Fruit fly (Drosophila melanogaster) whole organism, embryonic: ENCODE results near the gene NT1.

Experiments
- Abd-B ChIP-seq: fragments of 200-800 bp; sonication (Bioruptor generic); optimal IDR thresholded peaks from 2 replicates; lab custom pipeline; 2018; ENCODE audit warnings: missing biosample characterization, mild to moderate bottlenecking, missing genetic modification characterization, moderate library complexity
- Awh ChIP-seq: fragments of 200-800 bp; sonication (Bioruptor generic); IDR thresholded peaks from 2 replicates; pipeline ENCODE4, ENCODE4 v1.3.6; 2022; ENCODE audit warnings: missing biosample characterization, missing genetic modification characterization
- Bdp1 ChIP-seq: fragments of 200-800 bp; sonication (Bioruptor generic); optimal IDR thresholded peaks from 3 replicates; lab custom pipeline; 2016; ENCODE audit warnings: missing biosample characterization, missing genetic modification characterization
- CG10267 ChIP-seq: fragments of 200-800 bp; sonication (Bioruptor generic); optimal IDR thresholded peaks from 2 replicates; lab custom pipeline; 2018; ENCODE audit warnings: missing biosample characterization, mild to moderate bottlenecking, missing genetic modification characterization, moderate library complexity
- CG10321 ChIP-seq: fragments of 200-800 bp; sonication (Bioruptor generic); IDR thresholded peaks from 2 replicates; pipeline ENCODE4 v1.3.6; 2022; ENCODE audit warnings: missing biosample characterization, missing genetic modification characterization
- CG10959 ChIP-seq: fragments of 200-800 bp; sonication (Bioruptor generic); IDR thresholded peaks from 2 replicates; pipeline ENCODE4 v1.3.6; 2022; ENCODE audit warnings: missing biosample characterization, missing genetic modification characterization
- CG12071 ChIP-seq: fragments of 200-800 bp; sonication (Bioruptor generic); optimal IDR thresholded peaks from 3 replicates; lab custom pipeline; 2018; ENCODE audit warnings: missing biosample characterization, mild to moderate bottlenecking, missing genetic modification characterization
- CG12391 ChIP-seq: fragments of 200-800 bp; sonication (Bioruptor generic); optimal IDR thresholded peaks from 3 replicates; lab custom pipeline; 2018; ENCODE audit warnings: missing biosample characterization, mild to moderate bottlenecking, missing genetic modification characterization, moderate library complexity
- CG1529 ChIP-seq: fragments of 200-800 bp; sonication (Bioruptor generic); optimal IDR thresholded peaks from 3 replicates; lab custom pipeline; 2018; ENCODE audit warnings: missing biosample characterization, missing genetic modification characterization
- CG17361 ChIP-seq: fragments of 200-800 bp; sonication (Bioruptor generic); IDR thresholded peaks from 3 replicates; pipeline ENCODE4 v1.3.6; 2022; ENCODE audit warnings: missing biosample characterization, missing genetic modification characterization
- CG2199 ChIP-seq: fragments of 200-800 bp; sonication (Bioruptor generic); IDR thresholded peaks from 3 replicates; pipeline ENCODE4 v1.3.6; 2022; ENCODE audit warnings: missing biosample characterization, missing genetic modification characterization
- CG31365 ChIP-seq: fragments of 200-800 bp; sonication (Bioruptor generic); optimal IDR thresholded peaks from 2 replicates; lab custom pipeline; 2018; ENCODE audit warnings: missing biosample characterization, mild to moderate bottlenecking, missing genetic modification characterization
- CG6791 ChIP-seq: fragments of 200-800 bp; sonication (Bioruptor generic); IDR thresholded peaks from 3 replicates; pipeline ENCODE4 v1.3.6; 2022; ENCODE audit warnings: missing biosample characterization, missing genetic modification characterization; ENCODE audit not compliant: partially characterized antibody
- CG6813 ChIP-seq: fragments of 200-800 bp; sonication (Bioruptor generic); optimal IDR thresholded peaks from 2 replicates; lab custom pipeline; 2017; ENCODE audit warnings: missing biosample characterization, missing genetic modification characterization, mild to moderate bottlenecking, moderate library complexity, missing genetic modification reagents
- CG9727 ChIP-seq: fragments of 200-800 bp; sonication (Bioruptor generic); optimal IDR thresholded peaks from 3 replicates; lab custom pipeline; 2017; ENCODE audit warnings: missing biosample characterization, mild to moderate bottlenecking, missing genetic modification characterization
- CoRest ChIP-seq: fragments of 200-800 bp; sonication (Bioruptor generic); optimal IDR thresholded peaks from 3 replicates; lab custom pipeline; 2018; ENCODE audit warnings: missing biosample characterization, mild to moderate bottlenecking, missing genetic modification characterization, moderate library complexity
- Deaf1 ChIP-seq: fragments of 200-800 bp; optimal IDR thresholded peaks from 3 replicates; lab custom pipeline; 2019; ENCODE audit warnings: missing biosample characterization, mild to moderate bottlenecking, missing genetic modification characterization, moderate library complexity
- Dfd ChIP-seq, 2 experiments: fragments of >200 bp; optimal IDR thresholded peaks; 2 replicates each; lab custom pipeline; 2017; ENCODE audit warnings: missing biosample characterization in 2 of 2, missing genetic modification characterization in 2 of 2
- Dp ChIP-seq: fragments of 200-800 bp; sonication (Bioruptor generic); optimal IDR thresholded peaks from 2 replicates; lab custom pipeline; 2018; ENCODE audit warnings: missing biosample characterization, mild to moderate bottlenecking, missing genetic modification characterization, moderate library complexity
- Drgx ChIP-seq: fragments of 200-800 bp; sonication (Bioruptor generic); IDR thresholded peaks from 2 replicates; pipeline ENCODE4 v1.3.6; 2022; ENCODE audit warnings: missing biosample characterization, missing genetic modification characterization
- E2f2 ChIP-seq: fragments of 200-800 bp; sonication (Bioruptor generic); IDR thresholded peaks from 2 replicates; pipeline ENCODE4 v1.3.6; 2022; ENCODE audit warnings: missing biosample characterization, missing genetic modification characterization
- Gsc ChIP-seq: fragments of 200-800 bp; sonication (Bioruptor generic); IDR thresholded peaks from 2 replicates; pipeline ENCODE4 v1.3.6; 2022; ENCODE audit warnings: missing biosample characterization, missing genetic modification characterization
- Med ChIP-seq: fragments of 200-800 bp; sonication (Bioruptor generic); peaks from one replicate; lab custom pipeline; 2016; ENCODE audit warnings: missing biosample characterization, missing genetic modification characterization, mild to moderate bottlenecking, inconsistent platforms, moderate library complexity
- NC2β ChIP-seq: fragments of 200-800 bp; sonication (Bioruptor generic); optimal IDR thresholded peaks from 2 replicates; lab custom pipeline; 2016; ENCODE audit warnings: missing biosample characterization, missing genetic modification characterization
- Oaz ChIP-seq: fragments of 200-800 bp; sonication (Bioruptor generic); IDR thresholded peaks from 2 replicates; pipeline ENCODE4 v1.3.6; 2022; ENCODE audit warnings: missing biosample characterization, missing genetic modification characterization
- Six4 ChIP-seq: fragments of 200-800 bp; sonication (Bioruptor generic); optimal IDR thresholded peaks from 2 replicates; lab custom pipeline; 2016; ENCODE audit warnings: missing biosample characterization, missing genetic modification characterization
- Spps ChIP-seq: fragments of 200-800 bp; sonication (Bioruptor generic); optimal IDR thresholded peaks from 2 replicates; lab custom pipeline; 2018; ENCODE audit warnings: missing biosample characterization, mild to moderate bottlenecking, missing genetic modification characterization
- abd-A ChIP-seq: fragments of 200-800 bp; sonication (Bioruptor generic); optimal IDR thresholded peaks from 3 replicates; lab custom pipeline; 2019; ENCODE audit warnings: missing biosample characterization, mild to moderate bottlenecking, missing genetic modification characterization, moderate library complexity
- amos ChIP-seq: fragments of 200-800 bp; sonication (Bioruptor generic); IDR thresholded peaks from 2 replicates; pipeline ENCODE4 v1.3.6; 2022; ENCODE audit warnings: missing biosample characterization, missing genetic modification characterization; ENCODE audit not compliant: partially characterized antibody
- ci ChIP-seq: fragments of 200-800 bp; sonication (Bioruptor generic); IDR thresholded peaks from 3 replicates; pipeline ENCODE4 v1.3.6; 2022; ENCODE audit warnings: missing biosample characterization, missing genetic modification characterization
- emc ChIP-seq: fragments of 200-800 bp; sonication (Bioruptor generic); optimal IDR thresholded peaks from 2 replicates; lab custom pipeline; 2016; ENCODE audit warnings: missing biosample characterization, missing genetic modification characterization
- esg ChIP-seq: fragments of 200-800 bp; sonication (Bioruptor generic); conservative IDR thresholded peaks from 2 replicates; pipeline ENCODE4 v1.3.6; 2022; ENCODE audit warnings: missing biosample characterization, missing genetic modification characterization
- ewg ChIP-seq: fragments of 200-800 bp; sonication (Bioruptor generic); optimal IDR thresholded peaks from 3 replicates; lab custom pipeline; 2017; ENCODE audit warnings: mild to moderate bottlenecking, missing biosample characterization, missing genetic modification reagents, missing genetic modification characterization
- exex ChIP-seq: fragments of 200-800 bp; sonication (Bioruptor generic); optimal IDR thresholded peaks from 4 replicates; lab custom pipeline; 2018; ENCODE audit warnings: missing biosample characterization, mild to moderate bottlenecking, missing genetic modification characterization, moderate library complexity
- grn ChIP-seq: fragments of 200-800 bp; sonication (Bioruptor generic); optimal IDR thresholded peaks from 3 replicates; lab custom pipeline; 2017; ENCODE audit warnings: missing biosample characterization, missing genetic modification characterization
- her ChIP-seq: fragments of 200-800 bp; sonication (Bioruptor generic); optimal IDR thresholded peaks from 2 replicates; lab custom pipeline; 2016; ENCODE audit warnings: missing biosample characterization, missing genetic modification characterization
- lmd ChIP-seq: fragments of 200-800 bp; sonication (Bioruptor generic); IDR thresholded peaks from 2 replicates; pipeline ENCODE4 v1.3.6; 2022; ENCODE audit warnings: missing biosample characterization, missing genetic modification characterization
- luna ChIP-seq: fragments of 200-800 bp; sonication (Bioruptor generic); optimal IDR thresholded peaks from 2 replicates; lab custom pipeline; 2016; ENCODE audit warnings: missing biosample characterization, missing genetic modification characterization
- peb ChIP-seq: fragments of 200-800 bp; sonication (Bioruptor generic); IDR thresholded peaks from 2 replicates; pipeline ENCODE4 v1.3.6; 2022; ENCODE audit warnings: missing biosample characterization, missing genetic modification characterization
- pzg ChIP-seq: fragments of 200-800 bp; sonication (Bioruptor generic); optimal IDR thresholded peaks from 3 replicates; lab custom pipeline; 2018; ENCODE audit warnings: missing biosample characterization, mild to moderate bottlenecking, missing genetic modification characterization, moderate library complexity
- shn ChIP-seq: fragments of 200-800 bp; sonication (Bioruptor generic); optimal IDR thresholded peaks from 3 replicates; lab custom pipeline; 2016; ENCODE audit warnings: missing biosample characterization, missing genetic modification characterization
- sr ChIP-seq: fragments of 200-800 bp; sonication (Bioruptor generic); IDR thresholded peaks from 3 replicates; pipeline ENCODE4 v1.3.6; 2022; ENCODE audit warnings: missing biosample characterization, missing genetic modification characterization
- tx ChIP-seq: fragments of 200-800 bp; sonication (Bioruptor generic); optimal IDR thresholded peaks from 2 replicates; lab custom pipeline; 2016; ENCODE audit warnings: missing biosample characterization, missing genetic modification characterization

NT1 gene

dm6 chr3L:4508307-4508706 is at the start of gene NT1:
TSS of gene NT1 (minus strand) at chr3L:4508433.
- TF ChIP-seq Awh (peak; percentile 15; the same call in 1 of the 2 replicates), Drgx (GFP tag; lab: Robert Waterston, UW) (0 out of 2 replicates have a peak, but pooled peaks have one; percentile 13), Dfd (GFP tag; optimal IDR thresholded peaks at IDR 0.05; lab: Kevin White, UChicago) (peak in 1 of 2 experiments; percentile 50), Spps (no peak), sr (GFP tag; lab: Robert Waterston, UW) (0 out of 3 replicates have a peak, but pooled peaks have one; percentile 25)

- TF ChIP-seq CoRest (tag; lab: Kevin White, UChicago): no peak
- no peak for TF ChIP-seq CG9727 (GFP tag; lab: Kevin White, UChicago)
- no peak for TF ChIP-seq CG17361
- TF ChIP-seq abd-A (tag; lab: Kevin White, UChicago): peak; percentile 36
- no peak for TF ChIP-seq shn
- TF ChIP-seq CG10267 (tag; lab: Kevin White, UChicago): no peak
- no peak for TF ChIP-seq Gsc
- no peak for TF ChIP-seq her (GFP tag; lab: Kevin White, UChicago)
- peak; percentile 30 for TF ChIP-seq ewg (GFP tag; lab: Kevin White, UChicago)
- TF ChIP-seq CG12391 (tag; lab: Kevin White, UChicago): no peak
- TF ChIP-seq ci (GFP tag; lab: Robert Waterston, UW): no peak
- TF ChIP-seq Deaf1 (tag; lab: Kevin White, UChicago): peak; percentile 94
- peak; percentile 14; the same call in 1 of the 2 replicates for TF ChIP-seq amos (GFP tag; lab: Robert Waterston, UW)
- peak; percentile 33 for TF ChIP-seq Med (GFP tag; lab: Kevin White, UChicago)
These were observed 48.7 kb upstream of the NT1 start for dm6 chr3L:4556831-4557355.

dm6 chr3L:4555787-4556186 is 47.6 kb upstream of the NT1 start, which contains the start of gene CG42540:
TSS of gene CG42540 (plus strand) at chr3L:4556087.
- 0 out of 2 replicates have a peak, but pooled peaks have one; percentile 30 for TF ChIP-seq CG10959 (GFP tag; lab: Robert Waterston, UW)
- no peak for TF ChIP-seq exex (tag; lab: Kevin White, UChicago)

dm6 chr3L:4555136-4555535 is 46.9 kb upstream of the NT1 start, which contains the start of gene CG33777:
TSS of gene CG33777 (minus strand) at chr3L:4555236.
- no peak for TF ChIP-seq esg (GFP tag; lab: Robert Waterston, UW)

- TF ChIP-seq CG31365: peak; percentile 92
- TF ChIP-seq CG2199: peak; percentile 56; the same call in 1 of the 3 replicates
- TF ChIP-seq lmd: no peak
- no peak for TF ChIP-seq CG12071
- TF ChIP-seq CG6791: 0 out of 3 replicates have a peak, but pooled peaks have one; percentile 34
- TF ChIP-seq Oaz (GFP tag; lab: Robert Waterston, UW): no peak
- no peak for TF ChIP-seq CG10959 (GFP tag; lab: Robert Waterston, UW)
- TF ChIP-seq pzg (GFP tag; lab: Kevin White, UChicago): peak; percentile 15
- TF ChIP-seq CG10321 (GFP tag; lab: Robert Waterston, UW): peak; percentile 73; the same call in 1 of the 2 replicates
- TF ChIP-seq E2f2 (GFP tag; lab: Robert Waterston, UW): peak; percentile 81
- no peak for TF ChIP-seq luna
- TF ChIP-seq grn (GFP tag; lab: Kevin White, UChicago): no peak
- peak; percentile 1 for TF ChIP-seq CoRest (tag; lab: Kevin White, UChicago)
- no peak for TF ChIP-seq peb
- no peak for TF ChIP-seq amos (GFP tag; lab: Robert Waterston, UW)
- no peak for TF ChIP-seq NC2β (GFP tag; lab: Kevin White, UChicago)
- TF ChIP-seq CG6813 (GFP tag; lab: Kevin White, UChicago): no peak
- TF ChIP-seq Six4 (GFP tag; lab: Kevin White, UChicago): no peak
- TF ChIP-seq CG1529: no peak
- no peak for TF ChIP-seq emc
- no peak for TF ChIP-seq tx (GFP tag; lab: Kevin White, UChicago)
- peak; percentile 49 for TF ChIP-seq Abd-B (GFP tag; lab: Kevin White, UChicago)
- peak; percentile 76 for TF ChIP-seq Dp (GFP tag; lab: Kevin White, UChicago)
- TF ChIP-seq Bdp1 (GFP tag; lab: Kevin White, UChicago): no peak
These were observed 46.0 kb upstream of the NT1 start for dm6 chr3L:4554216-4554615.
